Worm (Caenorhabditis elegans) whole organism, L2 larva: ENCODE data around the gene T05C12.1.
A peak's percentile ranks its signal among the peaks of the same experiment; 100 is the strongest.

ENCODE experiments used
- C34F6.9 ChIP-seq: fragments of 150-350 bp; optimal IDR thresholded peaks from 2 replicates; lab custom pipeline; 2014; ENCODE audit warnings: missing biosample characterization, missing genetic modification characterization
- F13H6.1 ChIP-seq: sonication (generic microtip); optimal IDR thresholded peaks from 2 replicates; lab custom pipeline; 2016; ENCODE audit warnings: missing genetic modification characterization, missing compliant biosample characterization
- R02D3.7 ChIP-seq: fragments of 150-350 bp; optimal IDR thresholded peaks from 2 replicates; lab custom pipeline; 2014; ENCODE audit warnings: missing biosample characterization, missing genetic modification characterization
- ZK546.5 ChIP-seq: sonication (generic microtip); optimal IDR thresholded peaks from 2 replicates; lab custom pipeline; 2017; ENCODE audit warnings: missing biosample characterization, missing genetic modification characterization
- alr-1 ChIP-seq: fragments of 150-350 bp; optimal IDR thresholded peaks from 2 replicates; lab custom pipeline; 2014; ENCODE audit warnings: missing biosample characterization, missing genetic modification characterization
- aly-2 ChIP-seq: fragments of 150-350 bp; optimal IDR thresholded peaks from 2 replicates; lab custom pipeline; 2014; ENCODE audit warnings: missing biosample characterization, missing genetic modification characterization
- ama-1 ChIP-seq: fragments of 150-350 bp; optimal IDR thresholded peaks from 2 replicates; lab custom pipeline; 2018; ENCODE audit warnings: inconsistent platforms
- blmp-1 ChIP-seq: sonication (generic microtip); optimal IDR thresholded peaks from 2 replicates; lab custom pipeline; 2017; ENCODE audit warnings: missing genetic modification characterization, mild to moderate bottlenecking, missing compliant biosample characterization, antibody characterized with exemption, moderate library complexity; ENCODE audit not compliant: insufficient read depth
- ceh-16 ChIP-seq: fragments of 150-350 bp; optimal IDR thresholded peaks from 2 replicates; lab custom pipeline; 2014; ENCODE audit warnings: missing biosample characterization, missing genetic modification characterization
- crh-2 ChIP-seq: sonication (generic microtip); optimal IDR thresholded peaks from 2 replicates; lab custom pipeline; 2017; ENCODE audit warnings: missing biosample characterization, missing genetic modification characterization
- dmd-4 ChIP-seq: sonication (generic microtip); optimal IDR thresholded peaks from 2 replicates; lab custom pipeline; 2017; ENCODE audit warnings: missing biosample characterization, missing genetic modification characterization
- egl-27 ChIP-seq: sonication (generic microtip); optimal IDR thresholded peaks from 3 replicates; lab custom pipeline; 2017; ENCODE audit warnings: missing biosample characterization, missing genetic modification reagents, missing genetic modification characterization
- elt-1 ChIP-seq: fragments of 150-350 bp; optimal IDR thresholded peaks from 2 replicates; lab custom pipeline; 2014; ENCODE audit warnings: missing biosample characterization, missing genetic modification characterization
- elt-3 ChIP-seq: sonication (generic microtip); optimal IDR thresholded peaks from 2 replicates; lab custom pipeline; 2017; ENCODE audit warnings: missing biosample characterization, missing genetic modification characterization
- fos-1 ChIP-seq: fragments of 150-350 bp; optimal IDR thresholded peaks from 2 replicates; lab custom pipeline; 2014; ENCODE audit warnings: missing biosample characterization, missing genetic modification characterization
- gmeb-1 ChIP-seq: fragments of 150-350 bp; optimal IDR thresholded peaks from 2 replicates; lab custom pipeline; 2014; ENCODE audit warnings: missing biosample characterization, missing genetic modification characterization
- lin-11 ChIP-seq: fragments of 150-350 bp; sonication (generic microtip); optimal IDR thresholded peaks from 2 replicates; lab custom pipeline; 2014; ENCODE audit warnings: missing biosample characterization, missing genetic modification characterization, inconsistent platforms, mixed read lengths
- lin-13 ChIP-seq: fragments of 150-350 bp; optimal IDR thresholded peaks from 2 replicates; lab custom pipeline; 2014; ENCODE audit warnings: missing biosample characterization, missing genetic modification reagents, missing genetic modification characterization
- lin-39 ChIP-seq: fragments of 150-350 bp; optimal IDR thresholded peaks from 2 replicates; lab custom pipeline; 2014; ENCODE audit warnings: missing biosample characterization, missing genetic modification reagents, missing genetic modification characterization
- lsy-2 ChIP-seq, 2 experiments: fragments of 150-350 bp in 1 of 2; sonication (generic microtip) in 1 of 2; optimal IDR thresholded peaks; 2 replicates each; lab custom pipeline; 2014 to 2017; ENCODE audit warnings: missing biosample characterization in 2 of 2, missing genetic modification characterization in 2 of 2
- mdl-1 ChIP-seq, 2 experiments: fragments of 150-350 bp in 1 of 2; sonication (generic microtip) in 1 of 2; optimal IDR thresholded peaks; 2 replicates each; lab custom pipeline; 2017; ENCODE audit warnings: missing biosample characterization in 2 of 2, missing genetic modification characterization in 2 of 2
- nhr-10 ChIP-seq: sonication (generic microtip); optimal IDR thresholded peaks from 2 replicates; lab custom pipeline; 2017; ENCODE audit warnings: missing biosample characterization, missing genetic modification characterization
- nhr-11 ChIP-seq: fragments of 150-350 bp; optimal IDR thresholded peaks from 2 replicates; lab custom pipeline; 2014; ENCODE audit warnings: missing biosample characterization, missing genetic modification characterization
- nhr-12 ChIP-seq: fragments of 150-350 bp; optimal IDR thresholded peaks from 2 replicates; lab custom pipeline; 2014; ENCODE audit warnings: missing biosample characterization, missing genetic modification characterization
- nhr-129 ChIP-seq: fragments of 150-350 bp; optimal IDR thresholded peaks from 2 replicates; lab custom pipeline; 2014; ENCODE audit warnings: missing biosample characterization, missing genetic modification characterization
- nhr-21 ChIP-seq: fragments of 150-350 bp; optimal IDR thresholded peaks from 2 replicates; lab custom pipeline; 2014; ENCODE audit warnings: missing biosample characterization, missing genetic modification characterization
- nhr-237 ChIP-seq: fragments of 150-350 bp; optimal IDR thresholded peaks from 2 replicates; lab custom pipeline; 2014; ENCODE audit warnings: missing biosample characterization, missing genetic modification characterization
- nhr-25 ChIP-seq: fragments of 150-350 bp; sonication (generic microtip); optimal IDR thresholded peaks from 3 replicates; lab custom pipeline; 2014; ENCODE audit warnings: missing biosample characterization, missing genetic modification characterization
- nhr-6 ChIP-seq: fragments of 150-350 bp; optimal IDR thresholded peaks from 2 replicates; lab custom pipeline; 2014; ENCODE audit warnings: missing biosample characterization, missing genetic modification characterization
- peb-1 ChIP-seq: fragments of 150-350 bp; optimal IDR thresholded peaks from 2 replicates; lab custom pipeline; 2014; ENCODE audit warnings: missing biosample characterization, missing genetic modification characterization
- sem-4 ChIP-seq: fragments of 150-350 bp; optimal IDR thresholded peaks from 2 replicates; lab custom pipeline; 2014; ENCODE audit warnings: missing biosample characterization, missing genetic modification reagents, missing genetic modification characterization
- skn-1 ChIP-seq: sonication (generic microtip); optimal IDR thresholded peaks from 2 replicates; lab custom pipeline; 2017; ENCODE audit warnings: missing biosample characterization, missing genetic modification characterization
- sma-3 ChIP-seq: sonication (generic microtip); optimal IDR thresholded peaks from 2 replicates; lab custom pipeline; 2016; ENCODE audit warnings: missing genetic modification reagents, missing genetic modification characterization, missing compliant biosample characterization
- sma-9 ChIP-seq, 2 experiments: fragments of 150-350 bp in 1 of 2; sonication (generic microtip) in 1 of 2; optimal IDR thresholded peaks; 2 replicates each; lab custom pipeline; 2014 to 2016; ENCODE audit warnings: missing genetic modification characterization in 2 of 2, mild to moderate bottlenecking in 1 of 2, missing biosample characterization in 1 of 2, missing compliant biosample characterization in 1 of 2, missing genetic modification reagents in 1 of 2, moderate library complexity in 1 of 2
- unc-39 ChIP-seq: fragments of 150-350 bp; optimal IDR thresholded peaks from 2 replicates; lab custom pipeline; 2014; ENCODE audit warnings: missing biosample characterization, missing genetic modification characterization
- unc-55 ChIP-seq: fragments of 150-350 bp; sonication (generic microtip); optimal IDR thresholded peaks from 3 replicates; lab custom pipeline; 2014; ENCODE audit warnings: missing biosample characterization, missing genetic modification reagents, missing genetic modification characterization
- unc-62 ChIP-seq: fragments of 150-350 bp; optimal IDR thresholded peaks from 2 replicates; lab custom pipeline; 2014; ENCODE audit warnings: missing biosample characterization, missing genetic modification reagents, missing genetic modification characterization
- zag-1 ChIP-seq: fragments of 150-350 bp; optimal IDR thresholded peaks from 2 replicates; lab custom pipeline; 2014; ENCODE audit warnings: missing biosample characterization, missing genetic modification characterization
- ztf-1 ChIP-seq: fragments of 200-800 bp; sonication (Bioruptor generic); conservative IDR thresholded peaks from 2 replicates; pipeline ENCODE4 v1.3.6; 2022; ENCODE audit warnings: missing genetic modification characterization, missing compliant biosample characterization
- ztf-11 ChIP-seq: sonication (generic microtip); optimal IDR thresholded peaks from 2 replicates; lab custom pipeline; 2017; ENCODE audit warnings: missing biosample characterization, missing genetic modification characterization
- ztf-4 ChIP-seq: fragments of 150-350 bp; optimal IDR thresholded peaks from 2 replicates; lab custom pipeline; 2014; ENCODE audit warnings: missing biosample characterization, missing genetic modification characterization

The T05C12.1 gene

DNA sequence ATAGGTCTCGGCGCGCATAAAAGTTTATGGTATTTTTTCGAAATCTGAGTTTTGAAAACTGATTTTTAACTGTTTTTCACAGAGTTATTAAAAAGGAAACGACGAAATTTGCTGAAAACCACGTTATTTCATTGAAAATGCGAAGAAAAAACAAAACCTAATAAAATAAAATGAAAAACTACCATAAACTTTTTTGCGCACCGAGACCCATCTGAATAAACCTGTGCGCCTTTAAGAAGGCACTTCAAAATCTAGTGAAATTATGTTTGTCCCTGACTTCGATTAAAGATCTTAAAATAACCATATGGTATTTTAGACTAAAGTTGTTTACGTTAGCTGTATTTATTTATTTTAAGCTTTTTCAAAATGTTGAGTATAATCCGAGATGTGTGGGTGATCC lies 45.7 kb upstream of the T05C12.1 start:
- TF ChIP-seq peb-1 (tag; lab: Kevin White, UChicago) (no peak), mdl-1 (tag; optimal IDR thresholded peaks at IDR 0.05; lab: Kevin White, UChicago) (no peak), dmd-4 (tag; lab: Kevin White, UChicago) (no peak), elt-3 (tag; lab: Kevin White, UChicago) (no peak), sma-3 (GFP tag; lab: Kevin White, UChicago) (no peak), elt-1 (tag; lab: Kevin White, UChicago) (no peak), zag-1 (tag; lab: Kevin White, UChicago) (no peak), lin-39 (tag; lab: Kevin White, UChicago) (no peak), lsy-2 (tag; optimal IDR thresholded peaks at IDR 0.05; lab: Kevin White, UChicago) (no peak), blmp-1 (no peak), skn-1 (tag; lab: Kevin White, UChicago) (no peak), egl-27 (tag; lab: Kevin White, UChicago) (no peak), F13H6.1 (tag; lab: Kevin White, UChicago) (no peak), nhr-10 (tag; lab: Kevin White, UChicago) (no peak), nhr-12 (tag; lab: Kevin White, UChicago) (no peak), unc-62 (GFP tag; lab: Kevin White, UChicago) (no peak), ama-1 (lab: Kevin White, UChicago) (no peak), alr-1 (no peak), nhr-11 (tag; lab: Kevin White, UChicago) (no peak)

- TF ChIP-seq alr-1, result no peak
- peak; percentile 84 for TF ChIP-seq nhr-6
- peak; percentile 45 for TF ChIP-seq C34F6.9 (tag; lab: Kevin White, UChicago)
- TF ChIP-seq lin-11 (tag; lab: Kevin White, UChicago), result no peak
- no peak for TF ChIP-seq R02D3.7 (tag; lab: Kevin White, UChicago)
- TF ChIP-seq elt-1 (tag; lab: Kevin White, UChicago), result no peak
- no peak for TF ChIP-seq ztf-1
- peak; percentile 26 for TF ChIP-seq gmeb-1 (tag; lab: Kevin White, UChicago)
- no peak for TF ChIP-seq nhr-237 (tag; lab: Kevin White, UChicago)
- TF ChIP-seq F13H6.1 (tag; lab: Kevin White, UChicago), result peak; percentile 64
- TF ChIP-seq ZK546.5 (tag; lab: Kevin White, UChicago), result no peak
- TF ChIP-seq ztf-11, result no peak
- TF ChIP-seq sma-3 (GFP tag; lab: Kevin White, UChicago), result peak; percentile 40
- peak; percentile 45 for TF ChIP-seq ztf-4 (tag; lab: Kevin White, UChicago)
- peak; percentile 6 for TF ChIP-seq blmp-1
- TF ChIP-seq egl-27 (tag; lab: Kevin White, UChicago), result peak; percentile 20
- peak; percentile 81 for TF ChIP-seq crh-2 (tag; lab: Kevin White, UChicago)
- TF ChIP-seq lsy-2 (tag; optimal IDR thresholded peaks at IDR 0.05; lab: Kevin White, UChicago), result peak; percentile 34 to 44
- no peak for TF ChIP-seq peb-1 (tag; lab: Kevin White, UChicago)
- TF ChIP-seq sma-9 (GFP tag; optimal IDR thresholded peaks at IDR 0.05; lab: Kevin White, UChicago), result peak; percentile 95
- TF ChIP-seq sma-9 (tag; optimal IDR thresholded peaks at IDR 0.05; lab: Kevin White, UChicago), result no peak
- TF ChIP-seq skn-1 (tag; lab: Kevin White, UChicago), result no peak
- peak; percentile 63 for TF ChIP-seq nhr-21 (tag; lab: Kevin White, UChicago)
- no peak for TF ChIP-seq dmd-4 (tag; lab: Kevin White, UChicago)
- no peak for TF ChIP-seq ama-1 (lab: Kevin White, UChicago)
- TF ChIP-seq aly-2 (tag; lab: Kevin White, UChicago), result no peak
- TF ChIP-seq nhr-25 (tag; lab: Kevin White, UChicago), result peak; percentile 92
- peak; percentile 56 for TF ChIP-seq sem-4 (tag; lab: Kevin White, UChicago)
- no peak for TF ChIP-seq unc-39 (tag; lab: Kevin White, UChicago)
- peak; percentile 44 for TF ChIP-seq unc-55 (GFP tag; lab: Kevin White, UChicago)
- TF ChIP-seq ceh-16, result peak; percentile 58
- TF ChIP-seq lin-39 (tag; lab: Kevin White, UChicago), result no peak
- peak; percentile 99 for TF ChIP-seq nhr-129 (tag; lab: Kevin White, UChicago)
- peak; percentile 29 for TF ChIP-seq fos-1
- no peak for TF ChIP-seq nhr-10 (tag; lab: Kevin White, UChicago)
- peak; percentile 1 for TF ChIP-seq lin-13 (GFP tag; lab: Kevin White, UChicago)
- peak; percentile 36 for TF ChIP-seq unc-62 (GFP tag; lab: Kevin White, UChicago)
- TF ChIP-seq, all 48 proteins: peak for 20
These were observed 45.0 kb upstream of the T05C12.1 start for ce11 chrII:8128273-8129039.
